Fruit fly (Drosophila melanogaster): ENCODE results near the gene Rev1.

Rev1 gene

DNA sequence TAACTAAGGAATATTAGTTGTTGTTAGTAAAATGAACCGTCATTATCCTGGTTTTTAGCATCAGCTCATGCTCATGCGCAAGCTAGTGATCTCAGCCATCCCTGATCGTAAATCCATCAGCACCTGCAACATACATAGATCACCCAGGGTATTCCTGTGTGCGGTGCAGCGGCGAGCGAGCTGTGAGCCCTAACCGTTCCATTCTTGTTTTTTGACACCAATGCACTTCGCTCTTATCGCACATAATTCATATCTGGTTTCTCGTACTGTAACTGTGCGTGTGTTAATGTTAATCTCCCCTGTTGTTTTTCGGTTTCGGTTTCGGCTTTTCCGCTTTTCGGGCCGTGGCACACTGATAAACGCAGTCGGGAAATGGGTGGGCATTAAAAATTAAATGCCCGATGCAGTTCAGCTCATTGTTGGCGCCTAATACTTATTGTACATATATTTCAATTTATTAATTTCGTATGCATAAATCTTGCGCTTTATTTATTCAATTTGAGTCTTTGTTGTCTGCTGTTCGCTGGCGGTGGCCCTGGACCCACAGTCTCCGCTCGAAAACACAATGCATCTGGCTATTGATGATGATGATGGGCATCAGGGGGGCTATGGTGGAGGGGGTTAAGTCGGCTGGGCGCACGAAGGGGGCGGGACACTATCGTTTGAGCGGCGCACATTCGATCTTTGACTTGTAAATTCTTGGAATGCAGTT lies 29.8 kb upstream of the Rev1 start (continued):
- TF ChIP-seq CG18764 (GFP tag; optimal IDR thresholded peaks at IDR 0.05) (no peak), CG2116 (GFP tag; optimal IDR thresholded peaks at IDR 0.05) (no peak), bigmax (GFP tag; optimal IDR thresholded peaks at IDR 0.05) (no peak), CG6689 (GFP tag; IDR thresholded peaks at IDR 0.05) (no peak), CG10462 (GFP tag; optimal IDR thresholded peaks at IDR 0.05) (no peak), CG6791 (GFP tag; IDR thresholded peaks at IDR 0.05; ENCODE audit: partially characterized antibody) (no peak), Side (GFP tag; optimal IDR thresholded peaks at IDR 0.05) (no peak), gt (GFP tag; IDR thresholded peaks at IDR 0.05) (no peak), lab (GFP tag; optimal IDR thresholded peaks at IDR 0.05) (no peak), CG31388 (GFP tag; optimal IDR thresholded peaks at IDR 0.05) (no peak), Nf-YA (GFP tag; IDR thresholded peaks at IDR 0.05) (no peak), odd (GFP tag; optimal IDR thresholded peaks at IDR 0.05) (no peak), emc (GFP tag; optimal IDR thresholded peaks at IDR 0.05) (no peak), CG10147 (GFP tag; optimal IDR thresholded peaks at IDR 0.05) (no peak), CG11695 (GFP tag; IDR thresholded peaks at IDR 0.05) (no peak), CG2678 (tag; optimal IDR thresholded peaks at IDR 0.05) (no peak), CG14050 (GFP tag; IDR thresholded peaks at IDR 0.05) (no peak), CG8281 (tag; optimal IDR thresholded peaks at IDR 0.05) (no peak), fd96Cb (tag; optimal IDR thresholded peaks at IDR 0.05) (no peak), C15 (GFP tag; IDR thresholded peaks at IDR 0.05) (no peak), ERR (GFP tag; optimal IDR thresholded peaks at IDR 0.05) (no peak), CG33557 (GFP tag; optimal IDR thresholded peaks at IDR 0.05) (no peak), CG17361 (GFP tag; IDR thresholded peaks at IDR 0.05) (no peak), CG10366 (GFP tag; IDR thresholded peaks at IDR 0.05) (no peak), row (GFP tag; IDR thresholded peaks at IDR 0.05) (peak; percentile 41; the same call in 2 of the 3 replicates), CG11093 (GFP tag; IDR thresholded peaks at IDR 0.05) (0 out of 3 replicates have a peak, but pooled peaks have one; percentile 26), CG17612 (GFP tag; IDR thresholded peaks at IDR 0.05) (no peak), ind (GFP tag; optimal IDR thresholded peaks at IDR 0.05) (no peak), gro (GFP tag; optimal IDR thresholded peaks at IDR 0.05) (no peak), CG7556 (GFP tag; optimal IDR thresholded peaks at IDR 0.05) (no peak), CG18262 (tag; optimal IDR thresholded peaks at IDR 0.05) (no peak), sim (GFP tag; IDR thresholded peaks at IDR 0.05) (no peak), Ravus (GFP tag; IDR thresholded peaks at IDR 0.05) (no peak), pita (GFP tag; optimal IDR thresholded peaks at IDR 0.05) (no peak), Bdp1 (GFP tag; optimal IDR thresholded peaks at IDR 0.05) (no peak), Oli (tag; optimal IDR thresholded peaks at IDR 0.05) (no peak), ems (GFP tag; optimal IDR thresholded peaks at IDR 0.05) (no peak), HHEX (GFP tag; optimal IDR thresholded peaks at IDR 0.05) (no peak), CG10959 (GFP tag; IDR thresholded peaks at IDR 0.05) (no peak), Spps (tag; optimal IDR thresholded peaks at IDR 0.05) (no peak), repo (GFP tag; optimal IDR thresholded peaks at IDR 0.05) (no peak), tio (GFP tag; optimal IDR thresholded peaks at IDR 0.05) (no peak), az2 (GFP tag; optimal IDR thresholded peaks at IDR 0.05) (no peak), B-H1 (GFP tag; IDR thresholded peaks at IDR 0.05) (no peak), Ets65A (GFP tag) (peak; percentile 8), MTF-1 (GFP tag; optimal IDR thresholded peaks at IDR 0.05; ENCODE audit: borderline replicate concordance) (no peak), HmgD (GFP tag; optimal IDR thresholded peaks at IDR 0.05) (no peak), CG17912 (GFP tag; optimal IDR thresholded peaks at IDR 0.05) (no peak), pnt (GFP tag; optimal IDR thresholded peaks at IDR 0.05) (no peak), trh (GFP tag; optimal IDR thresholded peaks at IDR 0.05) (no peak), Lim3 (GFP tag; IDR thresholded peaks at IDR 0.05) (no peak), HmgZ (tag; optimal IDR thresholded peaks at IDR 0.05) (no peak)
